Worm (Caenorhabditis elegans): ENCODE data around the gene hlb-1.

Gene hlb-1

ce11 chrX:13920374-13920986 lies 37.9 kb upstream of the hlb-1 start (continued):
- no peak for TF ChIP-seq ZK185.1 (tag; optimal IDR thresholded peaks at IDR 0.05; ENCODE audit: poor library complexity, severe bottlenecking)

- TF ChIP-seq efl-1 (GFP tag; optimal IDR thresholded peaks at IDR 0.05) (peak; percentile 52), ztf-18 (tag; optimal IDR thresholded peaks at IDR 0.05) (peak; percentile 88), lin-54 (GFP tag; optimal IDR thresholded peaks at IDR 0.05) (peak; percentile 47), him-1 (tag; optimal IDR thresholded peaks at IDR 0.05) (no peak), attf-5 (GFP tag; optimal IDR thresholded peaks at IDR 0.05) (peak; percentile 25), B0019.2 (GFP tag; conservative IDR thresholded peaks at IDR 0.05) (0 out of 2 replicates have a peak, but pooled peaks have one; percentile 2), dpl-1 (GFP tag; optimal IDR thresholded peaks at IDR 0.05) (peak; percentile 22), mxl-1 (tag; optimal IDR thresholded peaks at IDR 0.05) (no peak), lin-35 (GFP tag; optimal IDR thresholded peaks at IDR 0.05) (peak in 1 of 3 experiments; percentile 5), attf-3 (GFP tag; conservative IDR thresholded peaks at IDR 0.05) (no peak), pbrm-1 (GFP tag; IDR thresholded peaks at IDR 0.05) (0 out of 2 replicates have a peak, but pooled peaks have one; percentile 20)
Observed at ce11 chrX:13918143-13918542, 35.6 kb upstream of the hlb-1 start.

DNA sequence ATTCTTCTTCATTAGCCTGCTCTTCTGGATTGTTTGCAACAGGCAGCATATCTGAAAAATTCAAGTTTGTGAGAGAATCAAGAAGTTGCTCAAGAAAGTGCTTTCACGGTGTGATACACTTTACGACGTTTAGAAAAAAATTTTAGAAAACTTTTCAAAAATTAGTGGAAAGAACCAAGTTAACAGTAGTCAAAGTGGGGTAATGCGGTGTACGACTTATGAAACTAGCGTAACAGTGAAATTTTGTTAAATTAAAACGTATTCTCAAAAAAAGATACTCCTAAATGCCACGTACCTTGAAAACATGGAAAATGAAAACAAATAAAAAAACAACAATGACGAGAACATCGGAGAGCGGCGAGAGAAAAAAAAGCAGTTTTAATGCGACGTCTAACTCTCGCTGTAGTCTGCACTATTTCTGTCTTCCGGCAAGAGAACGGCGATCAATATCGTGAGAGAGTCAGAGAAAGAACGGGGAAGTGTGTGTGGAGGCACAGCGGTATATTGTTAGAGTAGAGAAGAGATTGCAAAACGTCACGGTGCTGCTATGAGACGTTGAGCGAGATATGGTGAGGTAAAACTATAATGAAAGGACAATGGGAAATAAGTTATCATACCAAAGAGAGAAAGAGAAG lies 34.7 kb upstream of the hlb-1 start, which contains the start of gene ekl-5:
ekl-5 (minus strand) TSS at position 51 of the 635 bp plus-strand sequence.
- TF ChIP-seq F39B2.1 (GFP tag; IDR thresholded peaks at IDR 0.05) (no peak), pha-4 (tag; optimal IDR thresholded peaks at IDR 0.05) (no peak), lin-40 (tag; optimal IDR thresholded peaks at IDR 0.05) (peak; percentile 74), Y56A3A.18 (GFP tag; IDR thresholded peaks at IDR 0.05) (no peak), tbp1 (GFP tag; optimal IDR thresholded peaks at IDR 0.05) (peak; percentile 5), dpl-1 (GFP tag; optimal IDR thresholded peaks at IDR 0.05) (no peak), hmg-20 (GFP tag; IDR thresholded peaks at IDR 0.05) (0 out of 2 replicates have a peak, but pooled peaks have one; percentile 4), F10E7.11 (tag; optimal IDR thresholded peaks at IDR 0.05) (no peak), K12H6.12 (tag; optimal IDR thresholded peaks at IDR 0.05) (peak; percentile 17), zfh-2 (GFP tag; conservative IDR thresholded peaks at IDR 0.05) (peak; percentile 52; the same call in 1 of the 2 replicates), egl-44 (GFP tag; IDR thresholded peaks at IDR 0.05) (no peak), ztf-25 (GFP tag; IDR thresholded peaks at IDR 0.05) (no peak), dox-1 (GFP tag; IDR thresholded peaks at IDR 0.05) (peak; percentile 43; the same call in 1 of the 2 replicates), ama-1 (optimal IDR thresholded peaks at IDR 0.05) (no peak), ama-1 (GFP tag; optimal IDR thresholded peaks at IDR 0.05) (no peak), cebp-2 (GFP tag; IDR thresholded peaks at IDR 0.05) (no peak), ceh-58 (GFP tag; IDR thresholded peaks at IDR 0.05) (no peak), ceh-27 (GFP tag; optimal IDR thresholded peaks at IDR 0.05) (peak; percentile 35), hmg-1.2 (GFP tag; IDR thresholded peaks at IDR 0.05) (peak; percentile 92), ztf-26 (tag; optimal IDR thresholded peaks at IDR 0.05) (peak; percentile 18), nhr-80 (tag; optimal IDR thresholded peaks at IDR 0.05) (peak; percentile 57), atf-7 (tag; optimal IDR thresholded peaks at IDR 0.05) (no peak), F22D6.2 (tag; optimal IDR thresholded peaks at IDR 0.05) (no peak), mes-4 (tag; optimal IDR thresholded peaks at IDR 0.05) (no peak), nfyb-1 (GFP tag; IDR thresholded peaks at IDR 0.05) (no peak)

Data from whole organism, young adult.